Fruit fly (Drosophila melanogaster) whole organism, embryonic: Measurements from ENCODE around the gene dec.

Source experiments
- Ada2b ChIP-seq: fragments of 200-800 bp; sonication (Bioruptor generic); IDR thresholded peaks from 2 replicates; pipeline ENCODE4 v1.3.6; 2022; ENCODE audit warnings: missing biosample characterization, missing genetic modification characterization
- Aef1 ChIP-seq: fragments of 200-800 bp; sonication (Bioruptor generic); IDR thresholded peaks from 3 replicates; pipeline ENCODE4 v1.3.6; 2022; ENCODE audit warnings: missing biosample characterization, missing genetic modification characterization
- Bgb ChIP-seq: fragments of 200-800 bp; sonication (Bioruptor generic); IDR thresholded peaks from 2 replicates; pipeline ENCODE4 v1.3.6; 2022; ENCODE audit warnings: missing biosample characterization, missing genetic modification characterization; ENCODE audit not compliant: partially characterized antibody
- CG10979 ChIP-seq: fragments of 200-800 bp; sonication (Bioruptor generic); optimal IDR thresholded peaks from 2 replicates; lab custom pipeline; 2018; ENCODE audit warnings: missing biosample characterization, mild to moderate bottlenecking, missing genetic modification characterization, moderate library complexity
- CG11723 ChIP-seq: fragments of 200-800 bp; sonication (Bioruptor generic); optimal IDR thresholded peaks from 2 replicates; lab custom pipeline; 2017; ENCODE audit warnings: missing biosample characterization, mild to moderate bottlenecking, missing genetic modification characterization
- CG12219 ChIP-seq: fragments of 200-800 bp; sonication (Bioruptor generic); optimal IDR thresholded peaks from 3 replicates; lab custom pipeline; 2018; ENCODE audit warnings: missing biosample characterization, mild to moderate bottlenecking, missing genetic modification characterization
- CG1233 ChIP-seq: fragments of 200-800 bp; sonication (Bioruptor generic); optimal IDR thresholded peaks from 4 replicates; lab custom pipeline; 2018; ENCODE audit warnings: missing biosample characterization, mild to moderate bottlenecking, missing genetic modification characterization
- CG18599 ChIP-seq: fragments of 200-800 bp; sonication (Bioruptor generic); optimal IDR thresholded peaks from 3 replicates; lab custom pipeline; 2017; ENCODE audit warnings: missing biosample characterization, missing genetic modification characterization, mild to moderate bottlenecking, moderate library complexity, missing genetic modification reagents
- CG2116 ChIP-seq: fragments of 200-800 bp; sonication (Bioruptor generic); optimal IDR thresholded peaks from 3 replicates; lab custom pipeline; 2018; ENCODE audit warnings: missing biosample characterization, mild to moderate bottlenecking, missing genetic modification characterization
- CG2889 ChIP-seq: fragments of 200-800 bp; sonication (Bioruptor generic); IDR thresholded peaks from 3 replicates; pipeline ENCODE4 v1.3.6; 2022; ENCODE audit warnings: missing biosample characterization, missing genetic modification characterization
- CG31224 ChIP-seq: fragments of 200-800 bp; sonication (Bioruptor generic); IDR thresholded peaks from 2 replicates; pipeline ENCODE4 v1.3.6; 2022; ENCODE audit warnings: missing biosample characterization, missing genetic modification characterization
- CG3726 ChIP-seq: fragments of 200-800 bp; sonication (Bioruptor generic); IDR thresholded peaks from 3 replicates; pipeline ENCODE4, ENCODE4 v1.3.6; 2022; ENCODE audit warnings: missing biosample characterization, missing genetic modification characterization
- CG4820 ChIP-seq: fragments of 200-800 bp; sonication (Bioruptor generic); optimal IDR thresholded peaks from 3 replicates; lab custom pipeline; 2016; ENCODE audit warnings: missing biosample characterization, missing genetic modification characterization
- CG5953 ChIP-seq: fragments of 200-800 bp; sonication (Bioruptor generic); IDR thresholded peaks from 2 replicates; pipeline ENCODE4 v1.3.6; 2022; ENCODE audit warnings: missing biosample characterization, missing genetic modification characterization
- CG7556 ChIP-seq: fragments of 200-800 bp; sonication (Bioruptor generic); optimal IDR thresholded peaks from 2 replicates; lab custom pipeline; 2017; ENCODE audit warnings: missing biosample characterization, mild to moderate bottlenecking, missing genetic modification characterization
- CG8281 ChIP-seq: fragments of 200-800 bp; sonication (Bioruptor generic); optimal IDR thresholded peaks from 2 replicates; lab custom pipeline; 2018; ENCODE audit warnings: missing biosample characterization, mild to moderate bottlenecking, missing genetic modification characterization, moderate library complexity
- CG8290 ChIP-seq, 3 experiments: fragments of 200-800 bp; sonication (Bioruptor generic); optimal IDR thresholded peaks; 2 replicates each; lab custom pipeline; 2016 to 2019; ENCODE audit warnings: missing biosample characterization in 3 of 3, missing genetic modification characterization in 3 of 3, mild to moderate bottlenecking in 2 of 3, moderate library complexity in 1 of 3
- CG9797 ChIP-seq: fragments of 200-800 bp; sonication (Bioruptor generic); optimal IDR thresholded peaks from 3 replicates; lab custom pipeline; 2018; ENCODE audit warnings: missing biosample characterization, mild to moderate bottlenecking, missing genetic modification characterization
- Deaf1 ChIP-seq: fragments of 200-800 bp; optimal IDR thresholded peaks from 3 replicates; lab custom pipeline; 2019; ENCODE audit warnings: missing biosample characterization, mild to moderate bottlenecking, missing genetic modification characterization, moderate library complexity
- Dek ChIP-seq: fragments of 200-800 bp; sonication (Bioruptor generic); optimal IDR thresholded peaks from 3 replicates; lab custom pipeline; 2019; ENCODE audit warnings: missing biosample characterization, mild to moderate bottlenecking, missing genetic modification characterization, moderate library complexity
- Dip3 ChIP-seq: fragments of 200-800 bp; sonication (Bioruptor generic); optimal IDR thresholded peaks from 3 replicates; lab custom pipeline; 2016; ENCODE audit warnings: missing biosample characterization, missing genetic modification characterization
- Ets97D ChIP-seq: fragments of 200-800 bp; sonication (Bioruptor generic); optimal IDR thresholded peaks from 3 replicates; lab custom pipeline; 2016; ENCODE audit warnings: missing biosample characterization, missing genetic modification characterization
- Gsc ChIP-seq: fragments of 200-800 bp; sonication (Bioruptor generic); IDR thresholded peaks from 2 replicates; pipeline ENCODE4 v1.3.6; 2022; ENCODE audit warnings: missing biosample characterization, missing genetic modification characterization
- Med ChIP-seq: fragments of 200-800 bp; sonication (Bioruptor generic); peaks from one replicate; lab custom pipeline; 2016; ENCODE audit warnings: missing biosample characterization, missing genetic modification characterization, mild to moderate bottlenecking, inconsistent platforms, moderate library complexity
- Neu2 ChIP-seq: fragments of 200-800 bp; sonication (Bioruptor generic); optimal IDR thresholded peaks from 3 replicates; lab custom pipeline; 2016; ENCODE audit warnings: missing biosample characterization, missing genetic modification characterization, borderline replicate concordance
- Ravus ChIP-seq: fragments of 200-800 bp; sonication (Bioruptor generic); IDR thresholded peaks from 2 replicates; pipeline ENCODE4 v1.3.6; 2022; ENCODE audit warnings: missing biosample characterization, missing genetic modification characterization
- ac ChIP-seq: fragments of 200-800 bp; sonication (Bioruptor generic); optimal IDR thresholded peaks from 3 replicates; lab custom pipeline; 2017; ENCODE audit warnings: missing biosample characterization, mild to moderate bottlenecking, missing genetic modification characterization
- amos ChIP-seq: fragments of 200-800 bp; sonication (Bioruptor generic); IDR thresholded peaks from 2 replicates; pipeline ENCODE4 v1.3.6; 2022; ENCODE audit warnings: missing biosample characterization, missing genetic modification characterization; ENCODE audit not compliant: partially characterized antibody
- ash1 ChIP-seq: fragments of 200-800 bp; sonication (Bioruptor generic); optimal IDR thresholded peaks from 2 replicates; lab custom pipeline; 2018; ENCODE audit warnings: missing biosample characterization, mild to moderate bottlenecking, missing genetic modification characterization
- cwo ChIP-seq: fragments of 200-800 bp; sonication (Bioruptor generic); optimal IDR thresholded peaks from 3 replicates; lab custom pipeline; 2017; ENCODE audit warnings: missing biosample characterization, missing genetic modification characterization, mild to moderate bottlenecking, moderate library complexity, missing genetic modification reagents
- fd3F ChIP-seq: fragments of 200-800 bp; sonication (Bioruptor generic); optimal IDR thresholded peaks from 2 replicates; lab custom pipeline; 2018; ENCODE audit warnings: missing biosample characterization, mild to moderate bottlenecking, missing genetic modification characterization, moderate library complexity
- fd96Cb ChIP-seq: fragments of 200-800 bp; sonication (Bioruptor generic); optimal IDR thresholded peaks from 2 replicates; lab custom pipeline; 2018; ENCODE audit warnings: missing biosample characterization, mild to moderate bottlenecking, missing genetic modification characterization, moderate library complexity
- fru ChIP-seq: fragments of >200 bp; optimal IDR thresholded peaks from 2 replicates; lab custom pipeline; 2017
- gcm ChIP-seq: fragments of 200-800 bp; sonication (Bioruptor generic); optimal IDR thresholded peaks from 2 replicates; lab custom pipeline; 2019; ENCODE audit warnings: missing biosample characterization, mild to moderate bottlenecking, missing genetic modification characterization, moderate library complexity
- grn ChIP-seq: fragments of 200-800 bp; sonication (Bioruptor generic); optimal IDR thresholded peaks from 3 replicates; lab custom pipeline; 2017; ENCODE audit warnings: missing biosample characterization, missing genetic modification characterization
- jumu ChIP-seq: fragments of 200-800 bp; sonication (Bioruptor generic); optimal IDR thresholded peaks from 3 replicates; lab custom pipeline; 2016; ENCODE audit warnings: missing biosample characterization, missing genetic modification characterization
- lbe ChIP-seq: fragments of 200-800 bp; sonication (Bioruptor generic); optimal IDR thresholded peaks from 2 replicates; lab custom pipeline; 2016; ENCODE audit warnings: missing biosample characterization, mild to moderate bottlenecking, missing genetic modification characterization
- mirr ChIP-seq: fragments of 200-800 bp; sonication (Bioruptor generic); optimal IDR thresholded peaks from 3 replicates; lab custom pipeline; 2018; ENCODE audit warnings: missing biosample characterization, mild to moderate bottlenecking, missing genetic modification characterization
- nmo ChIP-seq: fragments of 200-800 bp; sonication (Bioruptor generic); optimal IDR thresholded peaks from 2 replicates; lab custom pipeline; 2018; ENCODE audit warnings: missing biosample characterization, mild to moderate bottlenecking, missing genetic modification characterization, moderate library complexity
- otp ChIP-seq: fragments of 200-800 bp; sonication (Bioruptor generic); IDR thresholded peaks from 3 replicates; pipeline ENCODE4, ENCODE4 v1.3.6; 2022; ENCODE audit warnings: missing biosample characterization, missing genetic modification characterization
- peb ChIP-seq: fragments of 200-800 bp; sonication (Bioruptor generic); IDR thresholded peaks from 2 replicates; pipeline ENCODE4 v1.3.6; 2022; ENCODE audit warnings: missing biosample characterization, missing genetic modification characterization
- pfk ChIP-seq: fragments of 200-800 bp; sonication (Bioruptor generic); optimal IDR thresholded peaks from 2 replicates; lab custom pipeline; 2018; ENCODE audit warnings: missing biosample characterization, mild to moderate bottlenecking, missing genetic modification characterization, moderate library complexity
- pros ChIP-seq: fragments of 200-800 bp; sonication (Bioruptor generic); optimal IDR thresholded peaks from 3 replicates; lab custom pipeline; 2019; ENCODE audit warnings: missing biosample characterization, mild to moderate bottlenecking, missing genetic modification characterization, moderate library complexity
- shn ChIP-seq: fragments of 200-800 bp; sonication (Bioruptor generic); optimal IDR thresholded peaks from 3 replicates; lab custom pipeline; 2016; ENCODE audit warnings: missing biosample characterization, missing genetic modification characterization
- sim ChIP-seq: fragments of 200-800 bp; sonication (Bioruptor generic); IDR thresholded peaks from 2 replicates; pipeline ENCODE4 v1.3.6; 2022; ENCODE audit warnings: missing biosample characterization, missing genetic modification characterization
- slou ChIP-seq: fragments of 200-800 bp; sonication (Bioruptor generic); optimal IDR thresholded peaks from 3 replicates; lab custom pipeline; 2016; ENCODE audit warnings: missing biosample characterization, missing genetic modification characterization
- unpg ChIP-seq: fragments of 200-800 bp; sonication (Bioruptor generic); optimal IDR thresholded peaks from 3 replicates; lab custom pipeline; 2018; ENCODE audit warnings: missing biosample characterization, mild to moderate bottlenecking, missing genetic modification characterization, moderate library complexity

The dec gene

dm6 chrX:7901153-7902038 lies 28.4 kb upstream of the dec start, which contains the start of the genes RpS6 and bys (continued):
- TF ChIP-seq unpg (GFP tag; lab: Kevin White, UChicago) (peak; percentile 51), CG18599 (GFP tag; lab: Kevin White, UChicago) (peak; percentile 46), peb (GFP tag; lab: Robert Waterston, UW) (no peak), CG8290 (GFP tag; optimal IDR thresholded peaks at IDR 0.05; lab: Kevin White, UChicago) (no peak), CG8290 (tag; optimal IDR thresholded peaks at IDR 0.05; lab: Kevin White, UChicago) (peak in 1 of 2 experiments; percentile 65), amos (GFP tag; lab: Robert Waterston, UW) (peak; percentile 92), CG8281 (tag; lab: Kevin White, UChicago) (peak; percentile 6), slou (GFP tag; lab: Kevin White, UChicago) (peak; percentile 41), grn (GFP tag; lab: Kevin White, UChicago) (no peak), fd3F (no peak), CG7556 (GFP tag; lab: Kevin White, UChicago) (peak; percentile 49), Neu2 (GFP tag; lab: Kevin White, UChicago) (no peak), cwo (GFP tag; lab: Kevin White, UChicago) (peak; percentile 60), nmo (GFP tag; lab: Kevin White, UChicago) (peak; percentile 58), ash1 (no peak), Gsc (no peak), CG10979 (peak; percentile 2), Deaf1 (no peak), CG4820 (GFP tag; lab: Kevin White, UChicago) (peak; percentile 8), shn (GFP tag; lab: Kevin White, UChicago) (no peak), Bgb (peak; percentile 84), otp (peak; percentile 72; the same call in 2 of the 3 replicates), Ada2b (GFP tag; lab: Robert Waterston, UW) (peak; percentile 40; the same call in 1 of the 2 replicates), CG3726 (GFP tag; lab: Robert Waterston, UW) (0 out of 3 replicates have a peak, but pooled peaks have one; percentile 23), fd96Cb (no peak), pros (no peak), Aef1 (GFP tag; lab: Robert Waterston, UW) (0 out of 3 replicates have a peak, but pooled peaks have one; percentile 15), CG2116 (GFP tag; lab: Kevin White, UChicago) (peak; percentile 91), gcm (GFP tag; lab: Kevin White, UChicago) (no peak), Ravus (GFP tag; lab: Robert Waterston, UW) (no peak), pfk (GFP tag; lab: Kevin White, UChicago) (peak; percentile 57), CG31224 (GFP tag; lab: Robert Waterston, UW) (0 out of 2 replicates have a peak, but pooled peaks have one; percentile 32), Dek (no peak), lbe (GFP tag; lab: Kevin White, UChicago) (peak; percentile 56), ac (GFP tag; lab: Kevin White, UChicago) (peak; percentile 46), CG12219 (GFP tag; lab: Kevin White, UChicago) (peak; percentile 20), Dip3 (GFP tag; lab: Kevin White, UChicago) (peak; percentile 28), CG5953 (GFP tag; lab: Robert Waterston, UW) (0 out of 2 replicates have a peak, but pooled peaks have one; percentile 8), Med (GFP tag; lab: Kevin White, UChicago) (peak; percentile 89), CG11723 (peak; percentile 13), CG2889 (GFP tag; lab: Robert Waterston, UW) (0 out of 3 replicates have a peak, but pooled peaks have one; percentile 38), Ets97D (peak; percentile 96), mirr (GFP tag; lab: Kevin White, UChicago) (peak; percentile 31), jumu (GFP tag; lab: Kevin White, UChicago) (no peak), CG9797 (no peak), sim (GFP tag; lab: Robert Waterston, UW) (0 out of 2 replicates have a peak, but pooled peaks have one; percentile 23), fru (no peak), CG1233 (GFP tag; lab: Kevin White, UChicago) (peak; percentile 42)
